Worm (Caenorhabditis elegans) whole organism, midembryonic: Measurements from ENCODE around the gene ptd-2.

ENCODE experiments used
- T22C8.4 ChIP-seq: fragments of 200-800 bp; sonication (Bioruptor generic); IDR thresholded peaks from 2 replicates; pipeline ENCODE4 v1.3.6; 2022; ENCODE audit warnings: missing genetic modification characterization, missing compliant biosample characterization
- cog-1 ChIP-seq: sonication (generic microtip); optimal IDR thresholded peaks from 2 replicates; lab custom pipeline; 2016; ENCODE audit warnings: missing genetic modification characterization, missing compliant biosample characterization
- flt-1 ChIP-seq: fragments of 200-800 bp; sonication (Bioruptor generic); IDR thresholded peaks from 2 replicates; pipeline ENCODE4 v1.3.6; 2022; ENCODE audit warnings: missing genetic modification characterization, missing compliant biosample characterization
- klf-2 ChIP-seq: fragments of 200-800 bp; sonication (Bioruptor generic); conservative IDR thresholded peaks from 2 replicates; pipeline ENCODE4 v1.3.6; 2022; ENCODE audit warnings: missing genetic modification reagents, missing genetic modification characterization, missing compliant biosample characterization
- med-1 ChIP-seq: sonication (generic microtip); optimal IDR thresholded peaks from 2 replicates; lab custom pipeline; 2017; ENCODE audit warnings: missing genetic modification characterization, mild to moderate bottlenecking, missing compliant biosample characterization, antibody characterized with exemption, missing genetic modification reagents; ENCODE audit not compliant: insufficient read depth
- ref-1 ChIP-seq: fragments of 200-800 bp; sonication (Bioruptor generic); conservative IDR thresholded peaks from 2 replicates; pipeline ENCODE4 v1.3.6; 2022; ENCODE audit warnings: missing genetic modification reagents, missing genetic modification characterization, missing compliant biosample characterization
- tab-1 ChIP-seq: fragments of 200-800 bp; sonication (Bioruptor generic); IDR thresholded peaks from 2 replicates; pipeline ENCODE4 v1.3.6; 2022; ENCODE audit warnings: missing genetic modification characterization, missing compliant biosample characterization
- ztf-23 ChIP-seq: fragments of 200-800 bp; sonication (Bioruptor generic); IDR thresholded peaks from 2 replicates; pipeline ENCODE4 v1.3.6; 2022; ENCODE audit warnings: missing genetic modification reagents, missing genetic modification characterization, missing compliant biosample characterization
- ztf-29 ChIP-seq: fragments of 200-800 bp; sonication (Bioruptor generic); IDR thresholded peaks from 2 replicates; pipeline ENCODE4 v1.3.6; 2022; ENCODE audit warnings: missing genetic modification reagents, missing genetic modification characterization, missing compliant biosample characterization

Gene ptd-2

DNA sequence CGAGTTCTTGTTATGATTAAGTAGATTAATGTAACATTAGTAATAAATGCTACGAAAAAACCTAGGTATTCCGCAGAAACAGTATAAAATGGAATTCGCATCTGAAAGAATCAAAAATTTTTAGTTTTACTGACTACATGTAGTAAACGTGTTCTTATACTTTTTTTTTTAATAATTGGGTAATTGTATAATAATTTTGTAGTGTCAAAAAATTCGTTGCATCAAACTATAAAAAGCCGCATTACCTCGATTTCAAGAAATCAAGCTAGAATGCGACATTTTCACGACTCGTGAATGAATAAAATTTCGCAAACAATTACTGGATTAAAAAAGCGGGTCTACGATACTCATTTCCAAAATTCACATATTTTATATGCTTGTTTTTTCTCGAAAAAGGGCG lies 826 bp upstream of the ptd-2 start, which contains the start of gene str-94:
str-94 (minus strand) TSS at position 101 of the 400 bp plus-strand sequence.
- no peak for TF ChIP-seq tab-1 (GFP tag; lab: Robert Waterston, UW)
- TF ChIP-seq ref-1 (GFP tag; lab: Robert Waterston, UW), result no peak
- TF ChIP-seq flt-1 (GFP tag; lab: Robert Waterston, UW), result no peak
- no peak for TF ChIP-seq ztf-29 (GFP tag; lab: Robert Waterston, UW)
- no peak for TF ChIP-seq T22C8.4 (GFP tag; lab: Robert Waterston, UW)
- TF ChIP-seq klf-2, result no peak
- TF ChIP-seq cog-1 (tag; lab: Kevin White, UChicago), result no peak
- TF ChIP-seq med-1, result no peak
- no peak for TF ChIP-seq ztf-23

DNA sequence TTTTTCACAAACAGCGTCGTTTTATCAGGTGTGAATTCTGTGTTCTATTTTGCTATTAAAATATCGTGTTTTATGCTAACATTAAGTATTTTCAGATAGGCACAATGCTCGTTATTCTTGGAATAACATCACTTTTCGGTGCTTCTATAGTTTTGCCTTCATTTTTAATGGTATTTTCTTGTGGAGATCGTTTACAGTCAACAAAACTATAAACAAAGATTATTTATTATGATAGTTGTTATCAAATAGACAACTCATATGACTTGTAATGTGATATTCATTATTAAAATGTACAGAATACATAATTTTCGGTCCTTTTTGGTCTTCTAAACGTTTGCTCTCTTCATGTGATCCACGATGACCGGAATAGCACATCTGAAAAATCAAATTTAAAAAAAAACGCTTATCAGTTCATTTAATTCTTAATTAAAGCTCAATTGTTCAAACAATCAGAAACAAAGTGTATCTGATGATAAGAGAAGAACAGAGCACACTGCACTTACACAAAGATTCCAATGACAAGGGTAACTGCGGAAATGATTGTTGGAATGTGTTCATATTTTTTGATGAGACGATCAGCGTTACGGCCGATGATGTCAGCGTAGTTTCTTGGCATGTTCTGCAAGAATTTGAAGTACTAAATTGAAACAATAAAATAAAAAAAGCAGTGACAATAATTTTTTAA lies 4.1 kb downstream of the ptd-2 start, which contains the start of gene F07C3.9:
F07C3.9 (minus strand) TSS at position 635 of the 685 bp plus-strand sequence.
- TF ChIP-seq T22C8.4 (GFP tag; lab: Robert Waterston, UW) (no peak), klf-2 (no peak), med-1 (no peak), tab-1 (GFP tag; lab: Robert Waterston, UW) (no peak)

DNA sequence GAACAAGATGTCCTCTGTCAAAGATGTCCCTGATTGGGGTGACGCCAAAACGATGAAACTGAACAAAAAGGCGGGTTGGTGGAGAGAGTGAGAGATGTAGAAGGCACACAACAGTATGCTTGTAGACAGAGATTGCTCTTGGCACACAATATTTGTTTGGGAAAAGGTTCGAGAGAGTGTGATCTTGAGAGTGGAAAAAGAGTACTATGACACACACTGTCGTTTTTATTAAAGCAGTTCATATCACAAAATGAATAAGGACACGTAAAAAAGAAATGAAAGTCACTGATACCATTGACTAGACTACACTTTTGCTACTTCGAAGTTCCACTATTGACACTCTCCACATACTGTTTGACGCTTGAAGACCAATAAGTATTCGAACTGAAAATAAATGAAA lies 5.4 kb downstream of the ptd-2 start:
- TF ChIP-seq ref-1 (GFP tag; lab: Robert Waterston, UW) (no peak), ztf-23 (no peak), T22C8.4 (GFP tag; lab: Robert Waterston, UW) (no peak), flt-1 (GFP tag; lab: Robert Waterston, UW) (no peak), cog-1 (tag; lab: Kevin White, UChicago) (no peak), klf-2 (no peak), med-1 (no peak), ztf-29 (GFP tag; lab: Robert Waterston, UW) (no peak), tab-1 (GFP tag; lab: Robert Waterston, UW) (no peak)

DNA sequence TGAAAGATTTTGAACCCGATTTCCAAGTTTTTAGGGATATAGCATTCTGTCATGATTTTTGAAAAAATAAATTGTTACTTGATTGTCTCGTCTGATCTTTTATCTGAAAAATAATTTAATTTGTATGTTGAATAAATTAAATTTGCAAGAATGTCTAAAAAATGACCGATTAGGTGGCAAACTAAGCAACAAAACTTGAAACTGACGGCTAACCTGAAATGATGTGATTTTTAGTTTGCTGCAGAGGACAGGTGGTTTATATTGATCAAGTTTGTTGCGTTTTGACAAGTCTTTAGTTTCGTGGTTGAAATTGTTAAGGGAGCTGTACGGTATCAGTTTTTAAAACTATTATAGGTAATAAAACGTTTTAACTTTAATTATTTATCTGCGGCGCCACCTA lies 7.4 kb downstream of the ptd-2 start, which contains the start of gene F07C3.16:
F07C3.16 (minus strand) TSS at position 101 of the 400 bp plus-strand sequence.
- no peak for TF ChIP-seq flt-1 (GFP tag; lab: Robert Waterston, UW)
- TF ChIP-seq ref-1 (GFP tag; lab: Robert Waterston, UW), result no peak
- TF ChIP-seq cog-1 (tag; lab: Kevin White, UChicago), result no peak
- TF ChIP-seq tab-1 (GFP tag; lab: Robert Waterston, UW), result no peak
- TF ChIP-seq ztf-23, result no peak

DNA sequence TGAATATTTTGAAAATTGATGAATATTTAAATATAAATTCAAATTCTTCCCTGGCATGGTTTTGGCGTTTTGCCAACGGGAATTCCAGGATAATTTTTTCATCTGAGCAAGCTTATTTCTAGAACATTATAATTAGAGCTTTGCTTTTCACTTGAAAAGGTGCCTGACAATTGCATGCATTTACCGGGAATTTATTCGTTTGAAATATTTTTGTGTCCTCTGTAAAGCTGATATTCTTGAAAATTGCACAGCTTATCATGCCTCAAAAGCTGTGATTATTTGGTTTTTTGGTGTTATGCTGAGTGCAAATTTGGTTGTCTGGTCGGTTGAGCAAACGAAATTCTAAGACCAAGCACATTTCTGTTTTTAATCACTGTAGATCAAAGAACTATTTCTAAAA lies 10.4 kb downstream of the ptd-2 start:
- no peak for TF ChIP-seq cog-1 (tag; lab: Kevin White, UChicago)
- TF ChIP-seq ztf-23, result no peak
- no peak for TF ChIP-seq flt-1 (GFP tag; lab: Robert Waterston, UW)
- TF ChIP-seq ztf-29 (GFP tag; lab: Robert Waterston, UW), result no peak

ce11 chrV:9261492-9261891 lies 11.5 kb downstream of the ptd-2 start, which contains the start of gene nhr-36:
Gene nhr-36 (minus strand): TSS chrV:9261592.
- TF ChIP-seq klf-2, result no peak

DNA sequence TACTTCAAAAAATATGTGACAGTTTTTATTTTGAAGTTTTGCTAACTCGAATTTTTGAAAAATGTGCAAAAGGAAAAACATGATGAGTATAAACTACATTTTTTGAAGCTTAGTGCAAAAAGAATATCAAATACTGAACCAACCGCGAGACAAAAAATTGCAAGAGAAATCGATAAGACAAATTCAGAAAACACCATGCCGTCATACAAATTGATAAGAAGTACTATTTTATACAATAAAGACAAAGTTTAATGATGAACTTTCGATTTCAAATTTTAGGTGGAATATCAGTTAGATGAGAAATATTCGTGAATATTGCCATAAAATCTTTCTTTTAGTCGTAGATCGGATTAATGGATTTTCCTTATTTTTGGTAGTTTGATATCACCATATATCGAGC lies 12.7 kb downstream of the ptd-2 start:
- TF ChIP-seq ztf-23 (no peak), klf-2 (no peak), ztf-29 (GFP tag; lab: Robert Waterston, UW) (no peak), T22C8.4 (GFP tag; lab: Robert Waterston, UW) (no peak), flt-1 (GFP tag; lab: Robert Waterston, UW) (no peak), cog-1 (tag; lab: Kevin White, UChicago) (no peak), tab-1 (GFP tag; lab: Robert Waterston, UW) (no peak), ref-1 (GFP tag; lab: Robert Waterston, UW) (no peak), med-1 (no peak)

DNA sequence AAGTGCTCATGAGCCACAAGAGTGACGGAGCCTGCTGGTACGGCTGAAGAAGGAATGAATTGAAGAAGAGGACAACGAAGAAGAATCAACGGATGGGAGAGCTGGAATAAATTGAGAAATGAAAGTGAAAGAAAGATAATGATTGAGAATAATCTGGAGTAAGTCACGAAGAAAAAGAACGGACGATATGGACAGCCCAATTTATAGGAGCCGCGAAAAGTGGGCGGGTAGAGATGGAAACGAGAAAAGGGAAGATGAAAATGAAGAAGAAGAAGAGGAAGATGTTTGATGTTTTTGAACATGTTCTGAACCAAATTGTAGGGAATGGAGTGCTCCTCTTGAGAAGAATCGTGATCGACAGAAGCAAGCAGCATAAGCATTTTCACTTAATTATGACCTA lies 16.4 kb downstream of the ptd-2 start, which contains the start of gene slc-17.7:
slc-17.7 (minus strand) TSS at position 101 of the 400 bp plus-strand sequence.
- TF ChIP-seq cog-1 (tag; lab: Kevin White, UChicago) (no peak), ztf-29 (GFP tag; lab: Robert Waterston, UW) (no peak), T22C8.4 (GFP tag; lab: Robert Waterston, UW) (no peak), ztf-23 (no peak), ref-1 (GFP tag; lab: Robert Waterston, UW) (no peak), med-1 (no peak), tab-1 (GFP tag; lab: Robert Waterston, UW) (no peak), flt-1 (GFP tag; lab: Robert Waterston, UW) (no peak), klf-2 (no peak)

ce11 chrV:9268202-9268601 lies 18.2 kb downstream of the ptd-2 start:
- TF ChIP-seq ref-1 (GFP tag; lab: Robert Waterston, UW) (no peak), flt-1 (GFP tag; lab: Robert Waterston, UW) (no peak), med-1 (no peak), ztf-23 (no peak), tab-1 (GFP tag; lab: Robert Waterston, UW) (no peak), cog-1 (tag; lab: Kevin White, UChicago) (no peak), T22C8.4 (GFP tag; lab: Robert Waterston, UW) (no peak), ztf-29 (GFP tag; lab: Robert Waterston, UW) (no peak), klf-2 (no peak)

ce11 chrV:9270442-9270841 lies 20.4 kb downstream of the ptd-2 start:
- TF ChIP-seq klf-2 (no peak), tab-1 (GFP tag; lab: Robert Waterston, UW) (no peak), med-1 (no peak), ref-1 (GFP tag; lab: Robert Waterston, UW) (no peak), ztf-29 (GFP tag; lab: Robert Waterston, UW) (no peak)
